Fruit fly (Drosophila melanogaster) whole organism, prepupa: ENCODE data around the gene CG7378.

Experiments used
- Blimp-1 ChIP-seq: fragments of 200-800 bp; sonication (Bioruptor generic); optimal IDR thresholded peaks from 3 replicates; lab custom pipeline; 2017; ENCODE audit warnings: missing biosample characterization, missing genetic modification characterization, mild to moderate bottlenecking, moderate library complexity, missing genetic modification reagents
- CG10669 ChIP-seq: fragments of 200-800 bp; sonication (Bioruptor generic); optimal IDR thresholded peaks from 3 replicates; lab custom pipeline; 2018; ENCODE audit warnings: missing biosample characterization, mild to moderate bottlenecking, missing genetic modification characterization, moderate library complexity
- CG11762 ChIP-seq: fragments of 200-800 bp; sonication (Bioruptor generic); optimal IDR thresholded peaks from 3 replicates; lab custom pipeline; 2016; ENCODE audit warnings: missing biosample characterization, missing genetic modification characterization; ENCODE audit not compliant: insufficient read depth
- CG15336 ChIP-seq: fragments of 200-800 bp; sonication (Bioruptor generic); IDR thresholded peaks from 2 replicates; pipeline ENCODE4 v1.3.6; 2022; ENCODE audit warnings: missing biosample characterization, missing genetic modification characterization
- CG16779 ChIP-seq: fragments of 200-800 bp; sonication (Bioruptor generic); optimal IDR thresholded peaks from 3 replicates; lab custom pipeline; 2017; ENCODE audit warnings: missing biosample characterization, mild to moderate bottlenecking, missing genetic modification characterization
- CG3032 ChIP-seq: fragments of 200-800 bp; optimal IDR thresholded peaks from 2 replicates; lab custom pipeline; 2019; ENCODE audit warnings: missing biosample characterization, mild to moderate bottlenecking, missing genetic modification characterization, moderate library complexity
- CG32006 ChIP-seq: fragments of 200-800 bp; sonication (Bioruptor generic); optimal IDR thresholded peaks from 3 replicates; lab custom pipeline; 2017; ENCODE audit warnings: missing biosample characterization, mild to moderate bottlenecking, missing genetic modification characterization
- CG34406 ChIP-seq: fragments of 200-800 bp; sonication (Bioruptor generic); optimal IDR thresholded peaks from 3 replicates; lab custom pipeline; 2016; ENCODE audit warnings: missing biosample characterization, missing genetic modification characterization
- CG3919 ChIP-seq: fragments of 200-800 bp; sonication (Bioruptor generic); optimal IDR thresholded peaks from 3 replicates; lab custom pipeline; 2016; ENCODE audit warnings: missing biosample characterization, missing genetic modification characterization
- CG4318 ChIP-seq: fragments of 200-800 bp; sonication (Bioruptor generic); optimal IDR thresholded peaks from 3 replicates; lab custom pipeline; 2017; ENCODE audit warnings: missing biosample characterization, mild to moderate bottlenecking, missing genetic modification characterization
- CG6163 ChIP-seq: fragments of 200-800 bp; sonication (Bioruptor generic); IDR thresholded peaks from 3 replicates; pipeline ENCODE4 v1.3.6; 2022; ENCODE audit warnings: missing biosample characterization, missing genetic modification characterization
- CG6276 ChIP-seq: fragments of 200-800 bp; sonication (Bioruptor generic); optimal IDR thresholded peaks from 2 replicates; lab custom pipeline; 2017; ENCODE audit warnings: missing biosample characterization, mild to moderate bottlenecking, missing genetic modification characterization
- CG6792 ChIP-seq: fragments of 200-800 bp; sonication (Bioruptor generic); optimal IDR thresholded peaks from 3 replicates; lab custom pipeline; 2016; ENCODE audit warnings: missing biosample characterization, missing genetic modification characterization
- CG6808 ChIP-seq: fragments of 200-800 bp; sonication (Bioruptor generic); optimal IDR thresholded peaks from 3 replicates; lab custom pipeline; 2017; ENCODE audit warnings: missing biosample characterization, missing genetic modification characterization, mild to moderate bottlenecking, moderate library complexity, missing genetic modification reagents
- CG6854 ChIP-seq: fragments of 200-800 bp; sonication (Bioruptor generic); optimal IDR thresholded peaks from 2 replicates; lab custom pipeline; 2017; ENCODE audit warnings: missing biosample characterization, mild to moderate bottlenecking, missing genetic modification characterization
- CG7368 ChIP-seq: fragments of 200-800 bp; sonication (Bioruptor generic); optimal IDR thresholded peaks from 3 replicates; lab custom pipeline; 2016; ENCODE audit warnings: missing biosample characterization, missing genetic modification characterization
- CG8119 ChIP-seq: fragments of 200-800 bp; sonication (Bioruptor generic); IDR thresholded peaks from 3 replicates; pipeline ENCODE4 v1.3.6; 2022; ENCODE audit warnings: missing biosample characterization, missing genetic modification characterization
- CG8319 ChIP-seq: fragments of 200-800 bp; sonication (Bioruptor generic); optimal IDR thresholded peaks from 3 replicates; lab custom pipeline; 2016; ENCODE audit warnings: missing biosample characterization, missing genetic modification characterization
- CG8632 ChIP-seq: fragments of 200-800 bp; sonication (Bioruptor generic); optimal IDR thresholded peaks from 3 replicates; lab custom pipeline; 2016; ENCODE audit warnings: missing biosample characterization, missing genetic modification characterization
- CG9139 ChIP-seq: fragments of 200-800 bp; sonication (Bioruptor generic); optimal IDR thresholded peaks from 3 replicates; lab custom pipeline; 2017; ENCODE audit warnings: missing biosample characterization, mild to moderate bottlenecking, missing genetic modification characterization
- Eip75B ChIP-seq: fragments of 200-800 bp; sonication (Bioruptor generic); optimal IDR thresholded peaks from 3 replicates; lab custom pipeline; 2016; ENCODE audit warnings: missing biosample characterization, missing genetic modification characterization
- Ets21C ChIP-seq: fragments of 200-800 bp; sonication (Bioruptor generic); optimal IDR thresholded peaks from 3 replicates; lab custom pipeline; 2016; ENCODE audit warnings: missing biosample characterization, missing genetic modification characterization
- Ets96B ChIP-seq: fragments of 200-800 bp; optimal IDR thresholded peaks from 2 replicates; lab custom pipeline; 2019; ENCODE audit warnings: missing biosample characterization, mild to moderate bottlenecking, missing genetic modification characterization, moderate library complexity
- Gug ChIP-seq: fragments of 200-800 bp; sonication (Bioruptor generic); IDR thresholded peaks from 2 replicates; pipeline ENCODE4 v1.3.6; 2022; ENCODE audit warnings: missing biosample characterization, missing genetic modification characterization
- Hr38 ChIP-seq: sonication (Bioruptor generic); optimal IDR thresholded peaks from 2 replicates; lab custom pipeline; 2016; ENCODE audit warnings: missing biosample characterization, missing genetic modification characterization
- Hr39 ChIP-seq: fragments of 200-800 bp; sonication (Bioruptor generic); optimal IDR thresholded peaks from 2 replicates; lab custom pipeline; 2016; ENCODE audit warnings: missing biosample characterization, missing genetic modification characterization
- Hr4 ChIP-seq: fragments of 200-800 bp; sonication (Bioruptor generic); optimal IDR thresholded peaks from 3 replicates; lab custom pipeline; 2016; ENCODE audit warnings: missing biosample characterization, missing genetic modification characterization
- Lpt ChIP-seq: fragments of 200-800 bp; sonication (Bioruptor generic); optimal IDR thresholded peaks from 3 replicates; lab custom pipeline; 2016; ENCODE audit warnings: missing biosample characterization, missing genetic modification characterization
- OdsH ChIP-seq: fragments of 200-800 bp; sonication (Bioruptor generic); optimal IDR thresholded peaks from 3 replicates; lab custom pipeline; 2016; ENCODE audit warnings: missing biosample characterization, missing genetic modification characterization
- Smox ChIP-seq: fragments of 200-800 bp; sonication (Bioruptor generic); optimal IDR thresholded peaks from 3 replicates; lab custom pipeline; 2016; ENCODE audit warnings: missing biosample characterization, missing genetic modification characterization
- Sox102F ChIP-seq: fragments of 200-800 bp; sonication (Bioruptor generic); optimal IDR thresholded peaks from 2 replicates; lab custom pipeline; 2016; ENCODE audit warnings: missing biosample characterization, mild to moderate bottlenecking, missing genetic modification characterization
- Sox14 ChIP-seq: fragments of 200-800 bp; sonication (Bioruptor generic); optimal IDR thresholded peaks from 3 replicates; lab custom pipeline; 2016; ENCODE audit warnings: missing biosample characterization, missing genetic modification characterization
- Sox15 ChIP-seq: fragments of 200-800 bp; sonication (Bioruptor generic); optimal IDR thresholded peaks from 3 replicates; lab custom pipeline; 2016; ENCODE audit warnings: missing biosample characterization, missing genetic modification characterization
- acj6 ChIP-seq: fragments of 200-800 bp; sonication (Bioruptor generic); optimal IDR thresholded peaks from 3 replicates; lab custom pipeline; 2016; ENCODE audit warnings: missing biosample characterization, missing genetic modification characterization
- cyc ChIP-seq: fragments of 200-800 bp; sonication (Bioruptor generic); optimal IDR thresholded peaks from 3 replicates; lab custom pipeline; 2016; ENCODE audit warnings: missing biosample characterization, missing genetic modification characterization
- dac ChIP-seq: fragments of 200-800 bp; sonication (Bioruptor generic); optimal IDR thresholded peaks from 2 replicates; lab custom pipeline; 2017; ENCODE audit warnings: missing biosample characterization, mild to moderate bottlenecking, missing genetic modification characterization
- fd59A ChIP-seq: fragments of 200-800 bp; sonication (Bioruptor generic); optimal IDR thresholded peaks from 2 replicates; lab custom pipeline; 2017; ENCODE audit warnings: missing biosample characterization, mild to moderate bottlenecking, missing genetic modification characterization, missing genetic modification reagents
- fd85E ChIP-seq: fragments of 200-800 bp; sonication (Bioruptor generic); optimal IDR thresholded peaks from 3 replicates; lab custom pipeline; 2016; ENCODE audit warnings: missing biosample characterization, missing genetic modification characterization
- fkh ChIP-seq: fragments of 200-800 bp; sonication (Bioruptor generic); optimal IDR thresholded peaks from 3 replicates; lab custom pipeline; 2017; ENCODE audit warnings: missing biosample characterization, mild to moderate bottlenecking, missing genetic modification characterization, moderate library complexity
- lz ChIP-seq: fragments of 200-800 bp; sonication (Bioruptor generic); optimal IDR thresholded peaks from 3 replicates; lab custom pipeline; 2016; ENCODE audit warnings: missing biosample characterization, missing genetic modification characterization
- pdm3 ChIP-seq: fragments of 200-800 bp; sonication (Bioruptor generic); optimal IDR thresholded peaks from 3 replicates; lab custom pipeline; 2016; ENCODE audit warnings: missing biosample characterization, missing genetic modification characterization
- salr ChIP-seq, 2 experiments: fragments of 200-800 bp; sonication (Bioruptor generic); optimal IDR thresholded peaks; 3 replicates each; lab custom pipeline; 2016 to 2018; ENCODE audit warnings: missing biosample characterization in 2 of 2, missing genetic modification characterization in 2 of 2, mild to moderate bottlenecking in 1 of 2
- ss ChIP-seq, 2 experiments: fragments of 200-800 bp; sonication (Bioruptor generic); optimal IDR thresholded peaks; 2 replicates in 1 of 2; 3 replicates in 1 of 2; lab custom pipeline; 2017 to 2018; ENCODE audit warnings: mild to moderate bottlenecking in 2 of 2, missing biosample characterization in 2 of 2, missing genetic modification characterization in 2 of 2, moderate library complexity in 1 of 2
- svp ChIP-seq: fragments of 200-800 bp; sonication (Bioruptor generic); peaks from one replicate; lab custom pipeline; 2016; ENCODE audit warnings: missing biosample characterization, missing genetic modification characterization
- vri ChIP-seq: fragments of 200-800 bp; sonication (Bioruptor generic); optimal IDR thresholded peaks from 3 replicates; lab custom pipeline; 2016; ENCODE audit warnings: missing biosample characterization, mild to moderate bottlenecking, missing genetic modification characterization

The CG7378 gene

dm6 chrX:18919422-18920029 is 19.3 kb downstream of the CG7378 start (continued):
- TF ChIP-seq salr (GFP tag; optimal IDR thresholded peaks at IDR 0.05; lab: Kevin White, UChicago): peak in 1 of 2 experiments; percentile 27
- TF ChIP-seq svp (GFP tag; lab: Kevin White, UChicago): peak; percentile 66
- TF ChIP-seq Lpt (GFP tag; lab: Kevin White, UChicago): no peak
- no peak for TF ChIP-seq Sox15 (GFP tag; lab: Kevin White, UChicago)
- TF ChIP-seq OdsH: peak; percentile 32
- TF ChIP-seq CG6808: no peak
- no peak for TF ChIP-seq Sox102F (GFP tag; lab: Kevin White, UChicago)
- TF ChIP-seq CG6163 (GFP tag; lab: Robert Waterston, UW): no peak
- TF ChIP-seq Eip75B (GFP tag; lab: Kevin White, UChicago): peak; percentile 15
- TF ChIP-seq pdm3 (GFP tag; lab: Kevin White, UChicago): peak; percentile 27
- peak; percentile 16 for TF ChIP-seq CG3919 (GFP tag; lab: Kevin White, UChicago)
- TF ChIP-seq CG8119 (GFP tag; lab: Robert Waterston, UW): no peak
- no peak for TF ChIP-seq CG3032 (tag; lab: Kevin White, UChicago)

dm6 chrX:18920642-18921355 is 20.6 kb downstream of the CG7378 start:
- TF ChIP-seq Ets21C (GFP tag; lab: Kevin White, UChicago) (no peak), acj6 (GFP tag; lab: Kevin White, UChicago) (peak; percentile 48), CG7368 (GFP tag; lab: Kevin White, UChicago) (no peak), Gug (no peak; the same call in 1 of the 2 replicates), CG34406 (no peak), CG4318 (GFP tag; lab: Kevin White, UChicago) (peak; percentile 39), CG8319 (GFP tag; lab: Kevin White, UChicago) (no peak), Sox14 (GFP tag; lab: Kevin White, UChicago) (peak; percentile 4), Eip75B (GFP tag; lab: Kevin White, UChicago) (peak; percentile 37), CG6808 (peak; percentile 28), CG8632 (no peak), CG8119 (GFP tag; lab: Robert Waterston, UW) (peak; percentile 80), CG6163 (GFP tag; lab: Robert Waterston, UW) (peak; percentile 51; the same call in 1 of the 3 replicates), salr (GFP tag; optimal IDR thresholded peaks at IDR 0.05; lab: Kevin White, UChicago) (peak in 1 of 2 experiments; percentile 25), CG6792 (GFP tag; lab: Kevin White, UChicago) (no peak), Blimp-1 (GFP tag; lab: Kevin White, UChicago) (no peak), lz (GFP tag; lab: Kevin White, UChicago) (peak; percentile 23), pdm3 (GFP tag; lab: Kevin White, UChicago) (peak; percentile 58), vri (no peak), Ets96B (peak; percentile 47), fd59A (GFP tag; lab: Kevin White, UChicago) (peak; percentile 10), CG32006 (GFP tag; lab: Kevin White, UChicago) (peak; percentile 74), Sox102F (GFP tag; lab: Kevin White, UChicago) (peak; percentile 1), CG11762 (GFP tag; lab: Kevin White, UChicago) (no peak), CG15336 (GFP tag; lab: Robert Waterston, UW) (peak; percentile 65), ss (GFP tag; optimal IDR thresholded peaks at IDR 0.05; lab: Kevin White, UChicago) (peak in 1 of 2 experiments; percentile 15), CG16779 (tag; lab: Kevin White, UChicago) (no peak), fkh (no peak), CG6276 (GFP tag; lab: Kevin White, UChicago) (peak; percentile 56), OdsH (peak; percentile 59), fd85E (GFP tag; lab: Kevin White, UChicago) (no peak), Smox (GFP tag; lab: Kevin White, UChicago) (peak; percentile 7), Lpt (GFP tag; lab: Kevin White, UChicago) (peak; percentile 50), Hr38 (no peak), Sox15 (GFP tag; lab: Kevin White, UChicago) (no peak), Hr4 (GFP tag; lab: Kevin White, UChicago) (peak; percentile 61), CG10669 (peak; percentile 54), Hr39 (GFP tag; lab: Kevin White, UChicago) (peak; percentile 25), CG3919 (GFP tag; lab: Kevin White, UChicago) (peak; percentile 6), CG9139 (GFP tag; lab: Kevin White, UChicago) (no peak), cyc (no peak), svp (GFP tag; lab: Kevin White, UChicago) (peak; percentile 52), dac (GFP tag; lab: Kevin White, UChicago) (peak; percentile 26), CG6854 (GFP tag; lab: Kevin White, UChicago) (no peak)
